Worm (Caenorhabditis elegans): ENCODE data around the gene mec-4.

The mec-4 gene

ce11 chrX:16796826-16797225 lies 10.1 kb downstream of the mec-4 start (continued):
- peak; percentile 75 for TF ChIP-seq tra-1 (GFP tag; IDR thresholded peaks at IDR 0.05)
- TF ChIP-seq nhr-102 (tag; optimal IDR thresholded peaks at IDR 0.05): peak; percentile 73
- TF ChIP-seq saeg-2 (GFP tag; IDR thresholded peaks at IDR 0.05): peak; percentile 66
- no peak for TF ChIP-seq lin-39 (tag; optimal IDR thresholded peaks at IDR 0.05)
- TF ChIP-seq mdl-1 (tag; optimal IDR thresholded peaks at IDR 0.05): peak; percentile 95 to 99
- peak; percentile 96 for TF ChIP-seq nhr-28 (tag; optimal IDR thresholded peaks at IDR 0.05)
- peak; percentile 67; the same call in 1 of the 2 replicates for TF ChIP-seq set-16 (GFP tag; IDR thresholded peaks at IDR 0.05)
- peak; percentile 73; the same call in 1 of the 2 replicates for TF ChIP-seq nhr-42 (GFP tag; IDR thresholded peaks at IDR 0.05)
- no peak for TF ChIP-seq nhr-237 (tag; optimal IDR thresholded peaks at IDR 0.05)
- no peak for TF ChIP-seq ceh-32 (tag; optimal IDR thresholded peaks at IDR 0.05; ENCODE audit: poor library complexity)
- TF ChIP-seq ZK337.2 (GFP tag; IDR thresholded peaks at IDR 0.05): no peak
- peak; percentile 25 for TF ChIP-seq zag-1 (tag; optimal IDR thresholded peaks at IDR 0.05)
- TF ChIP-seq pha-4 (GFP tag; IDR thresholded peaks at IDR 0.05): peak; percentile 63
- TF ChIP-seq pha-4 (tag; optimal IDR thresholded peaks at IDR 0.05): peak; percentile 56
- no peak; the same call in 1 of the 2 replicates for TF ChIP-seq php-3 (GFP tag; IDR thresholded peaks at IDR 0.05)
- no peak for TF ChIP-seq nhr-41 (GFP tag; IDR thresholded peaks at IDR 0.05)
- TF ChIP-seq nhr-11 (tag; optimal IDR thresholded peaks at IDR 0.05): peak; percentile 98
- TF ChIP-seq cey-2 (tag; optimal IDR thresholded peaks at IDR 0.05; ENCODE audit: borderline replicate concordance, insufficient read depth): no peak
- peak; percentile 42 for TF ChIP-seq duxl-1 (tag; optimal IDR thresholded peaks at IDR 0.05; ENCODE audit: poor library complexity)
- TF ChIP-seq aha-1 (tag): peak; percentile 100
- TF ChIP-seq F44E2.7 (GFP tag; IDR thresholded peaks at IDR 0.05): no peak
- TF ChIP-seq F10B5.3 (tag; optimal IDR thresholded peaks at IDR 0.05): no peak
- TF ChIP-seq ctbp-1 (GFP tag; IDR thresholded peaks at IDR 0.05): peak; percentile 95
- peak; percentile 1 to 81 for TF ChIP-seq daf-16 (GFP tag; optimal IDR thresholded peaks at IDR 0.05)
- TF ChIP-seq daf-16 (tag; optimal IDR thresholded peaks at IDR 0.05): peak; percentile 87
- TF ChIP-seq Y75B8A.6 (GFP tag; IDR thresholded peaks at IDR 0.05): no peak
- TF ChIP-seq mep-1 (tag; optimal IDR thresholded peaks at IDR 0.05): peak; percentile 95
- peak; percentile 99 for TF ChIP-seq hlh-11 (tag; optimal IDR thresholded peaks at IDR 0.05)
- TF ChIP-seq lin-29 (GFP tag; IDR thresholded peaks at IDR 0.05): 0 out of 2 replicates have a peak, but pooled peaks have one; percentile 48
- no peak for TF ChIP-seq aly-2 (tag; optimal IDR thresholded peaks at IDR 0.05)
- peak; percentile 55; the same call in 1 of the 2 replicates for TF ChIP-seq T26A8.4 (GFP tag; IDR thresholded peaks at IDR 0.05)
- TF ChIP-seq snpc-1.2 (GFP tag; IDR thresholded peaks at IDR 0.05): no peak
- TF ChIP-seq pqm-1 (tag; optimal IDR thresholded peaks at IDR 0.05): no peak
- no peak for TF ChIP-seq Y48G9A.11 (GFP tag; IDR thresholded peaks at IDR 0.05)
- peak; percentile 37 for TF ChIP-seq ama-1 (optimal IDR thresholded peaks at IDR 0.05)
- peak; percentile 95 for TF ChIP-seq fkh-10 (GFP tag; optimal IDR thresholded peaks at IDR 0.05)
- 0 out of 2 replicates have a peak, but pooled peaks have one; percentile 40 for TF ChIP-seq vab-7 (GFP tag; IDR thresholded peaks at IDR 0.05)
- TF ChIP-seq Y5F2A.4 (GFP tag; optimal IDR thresholded peaks at IDR 0.05): no peak
- TF ChIP-seq ceh-20 (GFP tag; IDR thresholded peaks at IDR 0.05): peak; percentile 84
- 0 out of 2 replicates have a peak, but pooled peaks have one; percentile 42 for TF ChIP-seq arid-1 (GFP tag; conservative IDR thresholded peaks at IDR 0.05)
- no peak for TF ChIP-seq lin-15B (tag; optimal IDR thresholded peaks at IDR 0.05)
- TF ChIP-seq rbr-2 (tag; optimal IDR thresholded peaks at IDR 0.05): peak; percentile 91
- peak; percentile 44 for TF ChIP-seq spr-1 (tag; optimal IDR thresholded peaks at IDR 0.05)
- no peak for TF ChIP-seq sdz-12 (GFP tag; optimal IDR thresholded peaks at IDR 0.05)
- TF ChIP-seq egl-43 (GFP tag; IDR thresholded peaks at IDR 0.05): peak; percentile 80
- no peak for TF ChIP-seq ztf-11 (tag; optimal IDR thresholded peaks at IDR 0.05)
- no peak for TF ChIP-seq ceh-44 (GFP tag; IDR thresholded peaks at IDR 0.05)
- peak; percentile 76 to 98 for TF ChIP-seq hif-1 (tag; optimal IDR thresholded peaks at IDR 0.05)
- peak; percentile 82 for TF ChIP-seq lin-1 (GFP tag; IDR thresholded peaks at IDR 0.05)
- TF ChIP-seq tag-97 (GFP tag; IDR thresholded peaks at IDR 0.05): no peak
- no peak for TF ChIP-seq ceh-28 (tag; optimal IDR thresholded peaks at IDR 0.05)

All from whole organism, L4 larva.